Fruit fly (Drosophila melanogaster): ENCODE data around the gene Rab1.

The Rab1 gene

dm6 chr3R:21224230-21224629 is 44.6 kb downstream of the Rab1 start (continued):
- no peak for TF ChIP-seq CG10543 (GFP tag; optimal IDR thresholded peaks at IDR 0.05)
- peak; percentile 36; the same call in 1 of the 2 replicates for TF ChIP-seq CG14441 (GFP tag; IDR thresholded peaks at IDR 0.05)
- peak; percentile 65 for TF ChIP-seq nerfin-1 (tag; optimal IDR thresholded peaks at IDR 0.05)
- peak; percentile 84 for TF ChIP-seq ci (GFP tag; IDR thresholded peaks at IDR 0.05)
- TF ChIP-seq CG6813 (GFP tag; optimal IDR thresholded peaks at IDR 0.05): peak; percentile 34
- peak; percentile 21 for TF ChIP-seq CG7556 (GFP tag; optimal IDR thresholded peaks at IDR 0.05)
- TF ChIP-seq Dad (GFP tag; optimal IDR thresholded peaks at IDR 0.05): no peak
- TF ChIP-seq HLH3B (GFP tag; IDR thresholded peaks at IDR 0.05): 0 out of 2 replicates have a peak, but pooled peaks have one; percentile 36
- TF ChIP-seq cwo (GFP tag; optimal IDR thresholded peaks at IDR 0.05): peak; percentile 7
- TF ChIP-seq ttk (GFP tag; IDR thresholded peaks at IDR 0.05): no peak
- TF ChIP-seq Sin3A (optimal IDR thresholded peaks at IDR 0.05): no peak
- no peak for TF ChIP-seq mam (GFP tag; optimal IDR thresholded peaks at IDR 0.05)
- TF ChIP-seq Bgb (GFP tag; IDR thresholded peaks at IDR 0.05; ENCODE audit: partially characterized antibody): 0 out of 2 replicates have a peak, but pooled peaks have one; percentile 16
- no peak for TF ChIP-seq BtbVII (GFP tag; optimal IDR thresholded peaks at IDR 0.05)
- peak; percentile 59; the same call in 1 of the 2 replicates for TF ChIP-seq CG32767 (GFP tag; IDR thresholded peaks at IDR 0.05)
- 0 out of 2 replicates have a peak, but pooled peaks have one; percentile 41 for TF ChIP-seq crol (GFP tag; IDR thresholded peaks at IDR 0.05)
- peak; percentile 87 for TF ChIP-seq cg (GFP tag; optimal IDR thresholded peaks at IDR 0.05)
- TF ChIP-seq CG16815 (GFP tag; optimal IDR thresholded peaks at IDR 0.05): no peak
- peak; percentile 33 for TF ChIP-seq lab (GFP tag; optimal IDR thresholded peaks at IDR 0.05)
- TF ChIP-seq Awh (GFP tag; IDR thresholded peaks at IDR 0.05): 0 out of 2 replicates have a peak, but pooled peaks have one; percentile 7
- TF ChIP-seq row (GFP tag; IDR thresholded peaks at IDR 0.05): peak; percentile 63
- no peak for TF ChIP-seq p53 (GFP tag; optimal IDR thresholded peaks at IDR 0.05)
- TF ChIP-seq sens (GFP tag): peak; percentile 38
- TF ChIP-seq CG12391 (tag; optimal IDR thresholded peaks at IDR 0.05): peak; percentile 25
- peak; percentile 23; the same call in 1 of the 2 replicates for TF ChIP-seq E2f2 (GFP tag; IDR thresholded peaks at IDR 0.05)
- TF ChIP-seq croc (GFP tag; conservative IDR thresholded peaks at IDR 0.05): no peak
- TF ChIP-seq CG10366 (GFP tag; IDR thresholded peaks at IDR 0.05): no peak
- no peak for TF ChIP-seq CG10654 (GFP tag; optimal IDR thresholded peaks at IDR 0.05)
- TF ChIP-seq Hr51 (GFP tag; optimal IDR thresholded peaks at IDR 0.05): no peak
- TF ChIP-seq B-H2 (GFP tag; optimal IDR thresholded peaks at IDR 0.05): no peak
- no peak for TF ChIP-seq unc-4 (GFP tag; IDR thresholded peaks at IDR 0.05; ENCODE audit: partially characterized antibody)
- TF ChIP-seq chn (GFP tag; optimal IDR thresholded peaks at IDR 0.05): peak; percentile 8
- 0 out of 2 replicates have a peak, but pooled peaks have one; percentile 38 for TF ChIP-seq cas (GFP tag; IDR thresholded peaks at IDR 0.05)
- peak; percentile 24; the same call in 1 of the 3 replicates for TF ChIP-seq tgo (GFP tag; IDR thresholded peaks at IDR 0.05)
- peak; percentile 73 for TF ChIP-seq sr (GFP tag; IDR thresholded peaks at IDR 0.05)
- TF ChIP-seq Ada2b (GFP tag; IDR thresholded peaks at IDR 0.05): peak; percentile 34; the same call in 1 of the 2 replicates
- TF ChIP-seq slp2 (GFP tag; optimal IDR thresholded peaks at IDR 0.05): no peak
- peak; percentile 28; the same call in 1 of the 2 replicates for TF ChIP-seq lmd (GFP tag; IDR thresholded peaks at IDR 0.05)
- no peak for TF ChIP-seq CG14860 (GFP tag; IDR thresholded peaks at IDR 0.05; ENCODE audit: partially characterized antibody)
- TF ChIP-seq Drgx (GFP tag; IDR thresholded peaks at IDR 0.05): peak; percentile 40; the same call in 1 of the 2 replicates
- TF ChIP-seq CoRest (tag; optimal IDR thresholded peaks at IDR 0.05): peak; percentile 13
- TF ChIP-seq CG1832 (GFP tag; optimal IDR thresholded peaks at IDR 0.05): no peak
- peak; percentile 8; the same call in 1 of the 2 replicates for TF ChIP-seq klu (GFP tag; IDR thresholded peaks at IDR 0.05)
- peak; percentile 50; the same call in 1 of the 2 replicates for TF ChIP-seq vvl (GFP tag; IDR thresholded peaks at IDR 0.05)
- peak; percentile 67 for TF ChIP-seq Rfx (GFP tag; IDR thresholded peaks at IDR 0.05)
- TF ChIP-seq CG43689 (GFP tag; IDR thresholded peaks at IDR 0.05): no peak
- TF ChIP-seq CG32532 (GFP tag; IDR thresholded peaks at IDR 0.05): peak; percentile 37; the same call in 1 of the 2 replicates
- no peak for TF ChIP-seq Side (GFP tag; optimal IDR thresholded peaks at IDR 0.05)
- no peak for TF ChIP-seq prd (optimal IDR thresholded peaks at IDR 0.05)
- TF ChIP-seq prd (GFP tag; IDR thresholded peaks at IDR 0.05): peak; percentile 40; the same call in 1 of the 3 replicates
- no peak for TF ChIP-seq tup (GFP tag; optimal IDR thresholded peaks at IDR 0.05)

Measured in whole organism, embryonic.